Worm (Caenorhabditis elegans) whole organism, early embryonic: ENCODE results near the gene Y113G7A.14.

Experiments used
- aly-1 ChIP-seq: sonication (generic microtip); optimal IDR thresholded peaks from 2 replicates; lab custom pipeline; 2016; ENCODE audit warnings: missing genetic modification characterization, missing compliant biosample characterization
- ama-1 ChIP-seq: fragments of 150-350 bp; optimal IDR thresholded peaks from 2 replicates; lab custom pipeline; 2014
- ceh-36 ChIP-seq: sonication (generic microtip); optimal IDR thresholded peaks from 2 replicates; lab custom pipeline; 2016; ENCODE audit warnings: missing genetic modification characterization, inconsistent platforms, missing compliant biosample characterization
- ets-7 ChIP-seq: sonication (generic microtip); optimal IDR thresholded peaks from 2 replicates; lab custom pipeline; 2016; ENCODE audit warnings: missing genotype, missing genetic modification characterization, missing compliant biosample characterization
- flt-1 ChIP-seq: fragments of 200-800 bp; sonication (Bioruptor generic); IDR thresholded peaks from 2 replicates; pipeline ENCODE4 v1.3.6; 2022; ENCODE audit warnings: missing genetic modification characterization, missing compliant biosample characterization
- hmg-4 ChIP-seq: fragments of 200-800 bp; sonication (Bioruptor generic); optimal IDR thresholded peaks from 2 replicates; lab custom pipeline; 2018; ENCODE audit warnings: mild to moderate bottlenecking, missing genetic modification characterization, missing compliant biosample characterization
- scrt-1 ChIP-seq: fragments of 200-800 bp; sonication (Bioruptor generic); IDR thresholded peaks from 2 replicates; pipeline ENCODE4 v1.3.6; 2022; ENCODE audit warnings: missing genetic modification characterization, missing compliant biosample characterization
- sea-1 ChIP-seq: fragments of 200-800 bp; sonication (Bioruptor generic); conservative IDR thresholded peaks from 2 replicates; pipeline ENCODE4 v1.3.6; 2022; ENCODE audit warnings: missing genetic modification characterization, missing compliant biosample characterization
- tbx-11 ChIP-seq: fragments of 200-800 bp; sonication (Bioruptor generic); IDR thresholded peaks from 2 replicates; pipeline ENCODE4 v1.3.6; 2022; ENCODE audit warnings: missing genetic modification characterization, missing compliant biosample characterization
- tbx-37 ChIP-seq: fragments of 200-800 bp; sonication (Bioruptor generic); conservative IDR thresholded peaks from 2 replicates; pipeline ENCODE4 v1.3.6; 2022; ENCODE audit warnings: missing genetic modification reagents, missing genetic modification characterization, missing compliant biosample characterization

ce11 chrV:20134797-20135196 lies 3.5 kb downstream of the Y113G7A.14 start:
- no peak for TF ChIP-seq ama-1 (lab: Kevin White, UChicago)
- TF ChIP-seq aly-1 (tag; lab: Kevin White, UChicago): no peak
- no peak for TF ChIP-seq sea-1 (GFP tag; lab: Robert Waterston, UW)
- no peak for TF ChIP-seq hmg-4 (GFP tag; lab: Kevin White, UChicago)
- TF ChIP-seq flt-1: no peak
- no peak for TF ChIP-seq tbx-37
- TF ChIP-seq scrt-1 (GFP tag; lab: Robert Waterston, UW): no peak
- TF ChIP-seq ceh-36: no peak
- no peak for TF ChIP-seq tbx-11
- no peak for TF ChIP-seq ets-7 (tag; lab: Kevin White, UChicago)
